Fruit fly (Drosophila melanogaster) whole organism, embryonic: ENCODE results near the gene MICU3.

Source experiments
- BtbVII ChIP-seq: fragments of 200-800 bp; sonication (Bioruptor generic); optimal IDR thresholded peaks from 3 replicates; lab custom pipeline; 2017; ENCODE audit warnings: missing biosample characterization, mild to moderate bottlenecking, missing genetic modification characterization
- Bteb2 ChIP-seq: fragments of 200-800 bp; sonication (Bioruptor generic); optimal IDR thresholded peaks from 2 replicates; lab custom pipeline; 2016; ENCODE audit warnings: missing biosample characterization, missing genetic modification characterization
- CG10431 ChIP-seq: fragments of 200-800 bp; sonication (Bioruptor generic); optimal IDR thresholded peaks from 3 replicates; lab custom pipeline; 2018; ENCODE audit warnings: missing biosample characterization, mild to moderate bottlenecking, missing genetic modification characterization
- CG10565 ChIP-seq: fragments of 200-800 bp; sonication (Bioruptor generic); optimal IDR thresholded peaks from 3 replicates; lab custom pipeline; 2016; ENCODE audit warnings: missing biosample characterization, mild to moderate bottlenecking, missing genetic modification characterization
- CG11456 ChIP-seq: fragments of 200-800 bp; sonication (Bioruptor generic); IDR thresholded peaks from 3 replicates; pipeline ENCODE4 v1.3.6; 2022; ENCODE audit warnings: missing biosample characterization, missing genetic modification characterization
- CG1647 ChIP-seq: fragments of 200-800 bp; sonication (Bioruptor generic); optimal IDR thresholded peaks from 3 replicates; lab custom pipeline; 2016; ENCODE audit warnings: missing biosample characterization, missing genetic modification characterization
- CG16815 ChIP-seq: fragments of 200-800 bp; sonication (Bioruptor generic); optimal IDR thresholded peaks from 3 replicates; lab custom pipeline; 2017; ENCODE audit warnings: missing biosample characterization, mild to moderate bottlenecking, missing genetic modification characterization
- CG17802 ChIP-seq: fragments of 200-800 bp; sonication (Bioruptor generic); optimal IDR thresholded peaks from 2 replicates; lab custom pipeline; 2018; ENCODE audit warnings: missing biosample characterization, mild to moderate bottlenecking, missing genetic modification characterization, moderate library complexity
- CG2889 ChIP-seq: fragments of 200-800 bp; sonication (Bioruptor generic); IDR thresholded peaks from 3 replicates; pipeline ENCODE4 v1.3.6; 2022; ENCODE audit warnings: missing biosample characterization, missing genetic modification characterization
- CG30020 ChIP-seq: fragments of 200-800 bp; optimal IDR thresholded peaks from 2 replicates; lab custom pipeline; 2019; ENCODE audit warnings: missing biosample characterization, mild to moderate bottlenecking, missing genetic modification characterization, moderate library complexity
- CG3407 ChIP-seq: fragments of 200-800 bp; sonication (Bioruptor generic); optimal IDR thresholded peaks from 2 replicates; lab custom pipeline; 2018; ENCODE audit warnings: missing biosample characterization, mild to moderate bottlenecking, missing genetic modification characterization
- CG3726 ChIP-seq: fragments of 200-800 bp; sonication (Bioruptor generic); IDR thresholded peaks from 3 replicates; pipeline ENCODE4, ENCODE4 v1.3.6; 2022; ENCODE audit warnings: missing biosample characterization, missing genetic modification characterization
- CG4617 ChIP-seq: fragments of 200-800 bp; sonication (Bioruptor generic); optimal IDR thresholded peaks from 3 replicates; lab custom pipeline; 2016; ENCODE audit warnings: missing biosample characterization, missing genetic modification characterization, borderline replicate concordance
- CG5245 ChIP-seq: fragments of 200-800 bp; sonication (Bioruptor generic); optimal IDR thresholded peaks from 3 replicates; lab custom pipeline; 2016; ENCODE audit warnings: missing biosample characterization, missing genetic modification characterization
- CG6791 ChIP-seq: fragments of 200-800 bp; sonication (Bioruptor generic); IDR thresholded peaks from 3 replicates; pipeline ENCODE4 v1.3.6; 2022; ENCODE audit warnings: missing biosample characterization, missing genetic modification characterization; ENCODE audit not compliant: partially characterized antibody
- CG6813 ChIP-seq: fragments of 200-800 bp; sonication (Bioruptor generic); optimal IDR thresholded peaks from 2 replicates; lab custom pipeline; 2017; ENCODE audit warnings: missing biosample characterization, missing genetic modification characterization, mild to moderate bottlenecking, moderate library complexity, missing genetic modification reagents
- CG8924 ChIP-seq: fragments of 200-800 bp; optimal IDR thresholded peaks from 3 replicates; lab custom pipeline; 2019; ENCODE audit warnings: missing biosample characterization, mild to moderate bottlenecking, missing genetic modification characterization, moderate library complexity
- CG8944 ChIP-seq: fragments of 200-800 bp; sonication (Bioruptor generic); optimal IDR thresholded peaks from 3 replicates; lab custom pipeline; 2016; ENCODE audit warnings: missing biosample characterization, missing genetic modification characterization
- CG9215 ChIP-seq: fragments of 200-800 bp; sonication (Bioruptor generic); IDR thresholded peaks from 2 replicates; pipeline ENCODE4 v1.3.6; 2022; ENCODE audit warnings: missing biosample characterization, missing genetic modification characterization
- CG9437 ChIP-seq: fragments of 200-800 bp; sonication (Bioruptor generic); optimal IDR thresholded peaks from 2 replicates; lab custom pipeline; 2018; ENCODE audit warnings: missing biosample characterization, mild to moderate bottlenecking, missing genetic modification characterization
- CoRest ChIP-seq: fragments of 200-800 bp; sonication (Bioruptor generic); optimal IDR thresholded peaks from 3 replicates; lab custom pipeline; 2018; ENCODE audit warnings: missing biosample characterization, mild to moderate bottlenecking, missing genetic modification characterization, moderate library complexity
- CrebB ChIP-seq: fragments of 200-800 bp; sonication (Bioruptor generic); optimal IDR thresholded peaks from 3 replicates; lab custom pipeline; 2018; ENCODE audit warnings: missing biosample characterization, mild to moderate bottlenecking, missing genetic modification characterization
- Deaf1 ChIP-seq: fragments of 200-800 bp; optimal IDR thresholded peaks from 3 replicates; lab custom pipeline; 2019; ENCODE audit warnings: missing biosample characterization, mild to moderate bottlenecking, missing genetic modification characterization, moderate library complexity
- Dfd ChIP-seq, 2 experiments: fragments of >200 bp; optimal IDR thresholded peaks; 2 replicates each; lab custom pipeline; 2017; ENCODE audit warnings: missing biosample characterization in 2 of 2, missing genetic modification characterization in 2 of 2
- E2f1 ChIP-seq: fragments of 200-800 bp; sonication (Bioruptor generic); IDR thresholded peaks from 2 replicates; pipeline ENCODE4 v1.3.6; 2022; ENCODE audit warnings: missing biosample characterization, missing genetic modification characterization
- Eip74EF ChIP-seq, 2 experiments: fragments of 200-800 bp in 1 of 2; fragments of >200 bp in 1 of 2; sonication (Bioruptor generic) in 1 of 2; optimal IDR thresholded peaks; 2 replicates each; lab custom pipeline; 2017 to 2019; ENCODE audit warnings: missing biosample characterization in 2 of 2, missing genetic modification characterization in 2 of 2, mild to moderate bottlenecking in 1 of 2, moderate library complexity in 1 of 2
- HmgZ ChIP-seq: fragments of 200-800 bp; sonication (Bioruptor generic); optimal IDR thresholded peaks from 2 replicates; lab custom pipeline; 2018; ENCODE audit warnings: missing biosample characterization, mild to moderate bottlenecking, missing genetic modification characterization
- Hsf ChIP-seq: fragments of 200-800 bp; sonication (Bioruptor generic); optimal IDR thresholded peaks from 3 replicates; lab custom pipeline; 2016; ENCODE audit warnings: missing biosample characterization, missing genetic modification characterization
- Mes4 ChIP-seq: fragments of 200-800 bp; sonication (Bioruptor generic); optimal IDR thresholded peaks from 2 replicates; lab custom pipeline; 2016; ENCODE audit warnings: missing biosample characterization, missing genetic modification characterization
- Nf-YB ChIP-seq: fragments of 200-800 bp; sonication (Bioruptor generic); optimal IDR thresholded peaks from 3 replicates; lab custom pipeline; 2019; ENCODE audit warnings: missing biosample characterization, mild to moderate bottlenecking, missing genetic modification characterization, moderate library complexity
- Ptx1 ChIP-seq: fragments of 200-800 bp; sonication (Bioruptor generic); IDR thresholded peaks from 2 replicates; pipeline ENCODE4 v1.3.6; 2022; ENCODE audit warnings: missing biosample characterization, missing genetic modification characterization
- Scr ChIP-seq: fragments of 200-800 bp; sonication (Bioruptor generic); IDR thresholded peaks from 2 replicates; pipeline ENCODE4 v1.3.6; 2022; ENCODE audit warnings: missing biosample characterization, missing genetic modification characterization; ENCODE audit not compliant: partially characterized antibody
- Spps ChIP-seq: fragments of 200-800 bp; sonication (Bioruptor generic); optimal IDR thresholded peaks from 2 replicates; lab custom pipeline; 2018; ENCODE audit warnings: missing biosample characterization, mild to moderate bottlenecking, missing genetic modification characterization
- ab ChIP-seq: fragments of 200-800 bp; sonication (Bioruptor generic); optimal IDR thresholded peaks from 2 replicates; lab custom pipeline; 2016; ENCODE audit warnings: missing biosample characterization, missing genetic modification characterization
- ara ChIP-seq: fragments of 200-800 bp; sonication (Bioruptor generic); IDR thresholded peaks from 2 replicates; pipeline ENCODE4 v1.3.6; 2022; ENCODE audit warnings: missing biosample characterization, missing genetic modification characterization
- ash1 ChIP-seq: fragments of 200-800 bp; sonication (Bioruptor generic); optimal IDR thresholded peaks from 2 replicates; lab custom pipeline; 2018; ENCODE audit warnings: missing biosample characterization, mild to moderate bottlenecking, missing genetic modification characterization
- chinmo ChIP-seq: fragments of 200-800 bp; sonication (Bioruptor generic); IDR thresholded peaks from 4 replicates; pipeline ENCODE4 v1.3.6; 2022; ENCODE audit warnings: missing biosample characterization, missing genetic modification characterization; ENCODE audit not compliant: partially characterized antibody
- dmrt99B ChIP-seq: fragments of 200-800 bp; sonication (Bioruptor generic); optimal IDR thresholded peaks from 2 replicates; lab custom pipeline; 2018; ENCODE audit warnings: missing biosample characterization, mild to moderate bottlenecking, missing genetic modification characterization, moderate library complexity
- fd3F ChIP-seq: fragments of 200-800 bp; sonication (Bioruptor generic); optimal IDR thresholded peaks from 2 replicates; lab custom pipeline; 2018; ENCODE audit warnings: missing biosample characterization, mild to moderate bottlenecking, missing genetic modification characterization, moderate library complexity
- gro ChIP-seq: fragments of 200-800 bp; sonication (Bioruptor generic); optimal IDR thresholded peaks from 2 replicates; lab custom pipeline; 2016; ENCODE audit warnings: missing biosample characterization, missing genetic modification characterization
- jing ChIP-seq: fragments of 200-800 bp; sonication (Bioruptor generic); optimal IDR thresholded peaks from 2 replicates; lab custom pipeline; 2018; ENCODE audit warnings: missing biosample characterization, mild to moderate bottlenecking, missing genetic modification characterization
- lilli ChIP-seq: fragments of 200-800 bp; sonication (Bioruptor generic); optimal IDR thresholded peaks from 3 replicates; lab custom pipeline; 2016; ENCODE audit warnings: missing biosample characterization, missing genetic modification characterization
- mirr ChIP-seq: fragments of 200-800 bp; sonication (Bioruptor generic); optimal IDR thresholded peaks from 3 replicates; lab custom pipeline; 2018; ENCODE audit warnings: missing biosample characterization, mild to moderate bottlenecking, missing genetic modification characterization
- nerfin-1 ChIP-seq: fragments of 200-800 bp; sonication (Bioruptor generic); optimal IDR thresholded peaks from 3 replicates; lab custom pipeline; 2019; ENCODE audit warnings: missing biosample characterization, mild to moderate bottlenecking, missing genetic modification characterization, moderate library complexity
- pzg ChIP-seq: fragments of 200-800 bp; sonication (Bioruptor generic); optimal IDR thresholded peaks from 3 replicates; lab custom pipeline; 2018; ENCODE audit warnings: missing biosample characterization, mild to moderate bottlenecking, missing genetic modification characterization, moderate library complexity
- tna ChIP-seq: fragments of 200-800 bp; sonication (Bioruptor generic); IDR thresholded peaks from 2 replicates; pipeline ENCODE4 v1.3.6; 2022; ENCODE audit warnings: missing biosample characterization, missing genetic modification characterization; ENCODE audit not compliant: partially characterized antibody
- unc-4 ChIP-seq: fragments of 200-800 bp; sonication (Bioruptor generic); IDR thresholded peaks from 2 replicates; pipeline ENCODE4 v1.3.6; 2022; ENCODE audit warnings: missing biosample characterization, missing genetic modification characterization; ENCODE audit not compliant: partially characterized antibody
- wor ChIP-seq: fragments of 200-800 bp; sonication (Bioruptor generic); IDR thresholded peaks from 2 replicates; pipeline ENCODE4 v1.3.6; 2022; ENCODE audit warnings: missing biosample characterization, missing genetic modification characterization
- zf30C ChIP-seq: fragments of 200-800 bp; sonication (Bioruptor generic); optimal IDR thresholded peaks from 3 replicates; lab custom pipeline; 2018; ENCODE audit warnings: missing biosample characterization, mild to moderate bottlenecking, missing genetic modification characterization

Gene MICU3

DNA sequence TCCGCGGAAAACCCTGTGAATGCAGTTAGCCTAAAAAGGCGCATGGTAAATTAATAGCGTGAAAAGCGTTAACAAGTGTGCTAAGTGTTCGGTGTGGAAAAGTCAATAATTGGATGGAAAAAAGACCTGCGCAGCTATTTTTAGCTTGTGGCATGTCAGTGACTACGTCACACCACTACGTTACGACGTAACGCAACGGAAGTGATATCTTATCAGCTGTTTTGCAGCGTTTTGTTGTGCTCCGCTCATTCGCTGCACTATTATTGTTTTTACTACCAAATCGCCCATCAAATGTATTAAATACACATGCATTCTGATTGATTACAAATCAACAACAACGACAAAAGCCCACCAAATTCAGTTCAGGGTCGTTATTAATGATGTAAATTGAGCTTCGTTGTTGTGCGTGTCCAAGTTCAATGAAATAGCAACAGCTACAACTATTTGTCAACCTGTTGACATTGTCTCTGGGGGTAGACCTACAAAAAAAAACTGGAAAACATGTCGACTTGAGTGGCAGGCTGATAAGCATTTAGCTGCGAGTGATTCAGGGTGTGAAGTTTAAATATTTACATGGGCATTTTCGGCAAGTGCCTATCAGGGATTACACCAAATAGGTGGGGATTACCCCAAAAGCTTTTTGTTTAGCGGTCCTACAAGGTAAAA, 613 bp downstream of the MICU3 start (continued):
- peak; percentile 46 for TF ChIP-seq BtbVII (GFP tag; lab: Kevin White, UChicago)
- TF ChIP-seq HmgZ (tag; lab: Kevin White, UChicago), result peak; percentile 68
- no peak for TF ChIP-seq pzg (GFP tag; lab: Kevin White, UChicago)
- TF ChIP-seq Mes4, result peak; percentile 31
- no peak for TF ChIP-seq CG6791 (GFP tag; lab: Robert Waterston, UW)
- TF ChIP-seq mirr (GFP tag; lab: Kevin White, UChicago), result peak; percentile 89
- TF ChIP-seq Deaf1 (tag; lab: Kevin White, UChicago), result no peak
- TF ChIP-seq ab, result no peak
- no peak for TF ChIP-seq CG2889 (GFP tag; lab: Robert Waterston, UW)
- peak; percentile 59 for TF ChIP-seq nerfin-1 (tag; lab: Kevin White, UChicago)
- TF ChIP-seq CG4617, result no peak
- peak; percentile 53 for TF ChIP-seq fd3F (GFP tag; lab: Kevin White, UChicago)
- no peak for TF ChIP-seq unc-4 (GFP tag; lab: Robert Waterston, UW)
- peak; percentile 98 for TF ChIP-seq chinmo (GFP tag; lab: Robert Waterston, UW)
- TF ChIP-seq zf30C, result no peak
- no peak for TF ChIP-seq Dfd (GFP tag; optimal IDR thresholded peaks at IDR 0.05; lab: Kevin White, UChicago)
- peak; percentile 78 for TF ChIP-seq CrebB
- no peak for TF ChIP-seq E2f1 (GFP tag; lab: Robert Waterston, UW)
- TF ChIP-seq wor (GFP tag; lab: Robert Waterston, UW), result no peak
- TF ChIP-seq CG11456 (GFP tag; lab: Robert Waterston, UW), result no peak
- TF ChIP-seq CG16815 (GFP tag; lab: Kevin White, UChicago), result no peak
- TF ChIP-seq ara, result peak; percentile 8; the same call in 1 of the 2 replicates
- no peak for TF ChIP-seq lilli (GFP tag; lab: Kevin White, UChicago)
- TF ChIP-seq tna (GFP tag; lab: Robert Waterston, UW), result no peak
- TF ChIP-seq Ptx1, result no peak
- no peak for TF ChIP-seq ash1 (GFP tag; lab: Kevin White, UChicago)
- TF ChIP-seq Bteb2 (GFP tag; lab: Kevin White, UChicago), result no peak
- TF ChIP-seq CG8944 (GFP tag; lab: Kevin White, UChicago), result no peak
- no peak for TF ChIP-seq jing (GFP tag; lab: Kevin White, UChicago)
- no peak for TF ChIP-seq Spps (tag; lab: Kevin White, UChicago)
- TF ChIP-seq Scr, result no peak
- no peak for TF ChIP-seq CG5245
- TF ChIP-seq CG10431, result peak; percentile 42
- TF ChIP-seq dmrt99B (tag; lab: Kevin White, UChicago), result no peak
- TF ChIP-seq Hsf, result peak; percentile 20
- no peak for TF ChIP-seq CG3726 (GFP tag; lab: Robert Waterston, UW)
- no peak for TF ChIP-seq CG10565 (GFP tag; lab: Kevin White, UChicago)
- peak; percentile 38 for TF ChIP-seq Nf-YB (GFP tag; lab: Kevin White, UChicago)
- TF ChIP-seq CG9437 (GFP tag; lab: Kevin White, UChicago), result no peak
- peak; percentile 59 for TF ChIP-seq CG3407 (GFP tag; lab: Kevin White, UChicago)
- no peak for TF ChIP-seq gro (GFP tag; lab: Kevin White, UChicago)
- no peak for TF ChIP-seq CG8924
- no peak for TF ChIP-seq CG17802 (tag; lab: Kevin White, UChicago)
- TF ChIP-seq Eip74EF (GFP tag; optimal IDR thresholded peaks at IDR 0.05; lab: Kevin White, UChicago), result peak in 1 of 2 experiments; percentile 6
- no peak for TF ChIP-seq CG30020 (tag; lab: Kevin White, UChicago)
- TF ChIP-seq CG6813, result peak; percentile 70
- no peak for TF ChIP-seq CoRest (tag; lab: Kevin White, UChicago)
- TF ChIP-seq CG1647, result no peak
- no peak for TF ChIP-seq CG9215 (GFP tag; lab: Robert Waterston, UW)
